Worm (Caenorhabditis elegans) whole organism, midembryonic: ENCODE results near the gene T05E12.9.

Experiments used
- T22C8.4 ChIP-seq: fragments of 200-800 bp; sonication (Bioruptor generic); IDR thresholded peaks from 2 replicates; pipeline ENCODE4 v1.3.6; 2022; ENCODE audit warnings: missing genetic modification characterization, missing compliant biosample characterization
- cog-1 ChIP-seq: sonication (generic microtip); optimal IDR thresholded peaks from 2 replicates; lab custom pipeline; 2016; ENCODE audit warnings: missing genetic modification characterization, missing compliant biosample characterization
- flt-1 ChIP-seq: fragments of 200-800 bp; sonication (Bioruptor generic); IDR thresholded peaks from 2 replicates; pipeline ENCODE4 v1.3.6; 2022; ENCODE audit warnings: missing genetic modification characterization, missing compliant biosample characterization
- klf-2 ChIP-seq: fragments of 200-800 bp; sonication (Bioruptor generic); conservative IDR thresholded peaks from 2 replicates; pipeline ENCODE4 v1.3.6; 2022; ENCODE audit warnings: missing genetic modification reagents, missing genetic modification characterization, missing compliant biosample characterization
- med-1 ChIP-seq: sonication (generic microtip); optimal IDR thresholded peaks from 2 replicates; lab custom pipeline; 2017; ENCODE audit warnings: missing genetic modification characterization, mild to moderate bottlenecking, missing compliant biosample characterization, antibody characterized with exemption, missing genetic modification reagents; ENCODE audit not compliant: insufficient read depth
- ref-1 ChIP-seq: fragments of 200-800 bp; sonication (Bioruptor generic); conservative IDR thresholded peaks from 2 replicates; pipeline ENCODE4 v1.3.6; 2022; ENCODE audit warnings: missing genetic modification reagents, missing genetic modification characterization, missing compliant biosample characterization
- tab-1 ChIP-seq: fragments of 200-800 bp; sonication (Bioruptor generic); IDR thresholded peaks from 2 replicates; pipeline ENCODE4 v1.3.6; 2022; ENCODE audit warnings: missing genetic modification characterization, missing compliant biosample characterization
- ztf-23 ChIP-seq: fragments of 200-800 bp; sonication (Bioruptor generic); IDR thresholded peaks from 2 replicates; pipeline ENCODE4 v1.3.6; 2022; ENCODE audit warnings: missing genetic modification reagents, missing genetic modification characterization, missing compliant biosample characterization
- ztf-29 ChIP-seq: fragments of 200-800 bp; sonication (Bioruptor generic); IDR thresholded peaks from 2 replicates; pipeline ENCODE4 v1.3.6; 2022; ENCODE audit warnings: missing genetic modification reagents, missing genetic modification characterization, missing compliant biosample characterization

T05E12.9 gene

ce11 chrV:17089342-17089741, 6.7 kb upstream of the T05E12.9 start, which contains the start of gene T05E12.6:
TSS of gene T05E12.6 (minus strand) at chrV:17089442.
- TF ChIP-seq ref-1 (GFP tag; lab: Robert Waterston, UW) (no peak), ztf-23 (no peak)

ce11 chrV:17079795-17080194, 2.8 kb downstream of the T05E12.9 start, which contains the start of gene srw-20:
TSS of gene srw-20 (minus strand) at chrV:17079895.
- no peak for TF ChIP-seq ztf-23
- TF ChIP-seq T22C8.4 (GFP tag; lab: Robert Waterston, UW): no peak
- TF ChIP-seq klf-2 (GFP tag; lab: Robert Waterston, UW): no peak
- no peak for TF ChIP-seq ref-1 (GFP tag; lab: Robert Waterston, UW)
- TF ChIP-seq med-1: no peak

ce11 chrV:17077889-17078288, 4.7 kb downstream of the T05E12.9 start, which contains the start of gene T05E12.3:
TSS of gene T05E12.3 (minus strand) at chrV:17077989.
- no peak for TF ChIP-seq T22C8.4 (GFP tag; lab: Robert Waterston, UW)
- no peak for TF ChIP-seq flt-1 (GFP tag; lab: Robert Waterston, UW)
- TF ChIP-seq tab-1: no peak
- no peak for TF ChIP-seq ztf-23
- TF ChIP-seq med-1: no peak
- TF ChIP-seq klf-2 (GFP tag; lab: Robert Waterston, UW): no peak
- TF ChIP-seq cog-1 (tag; lab: Kevin White, UChicago): no peak
- TF ChIP-seq ztf-29: no peak

- TF ChIP-seq ztf-29 (no peak), ztf-23 (no peak), klf-2 (GFP tag; lab: Robert Waterston, UW) (no peak), ref-1 (GFP tag; lab: Robert Waterston, UW) (no peak), T22C8.4 (GFP tag; lab: Robert Waterston, UW) (no peak), flt-1 (GFP tag; lab: Robert Waterston, UW) (no peak)
Measured at ce11 chrV:17075900-17076299, 6.7 kb downstream of the T05E12.9 start, which contains the start of gene str-125. TSS of gene str-125 (minus strand) at chrV:17076000.

- TF ChIP-seq tab-1 (no peak), ztf-29 (no peak), med-1 (no peak), T22C8.4 (GFP tag; lab: Robert Waterston, UW) (no peak), ref-1 (GFP tag; lab: Robert Waterston, UW) (no peak), ztf-23 (no peak), flt-1 (GFP tag; lab: Robert Waterston, UW) (no peak), cog-1 (tag; lab: Kevin White, UChicago) (no peak), klf-2 (GFP tag; lab: Robert Waterston, UW) (no peak)
Measured at ce11 chrV:17071578-17071977, 11.0 kb downstream of the T05E12.9 start, which contains the start of gene srbc-14. TSS of gene srbc-14 (minus strand) at chrV:17071678.

ce11 chrV:17068839-17069238, 13.8 kb downstream of the T05E12.9 start, which contains the start of gene T05E12.8:
TSS of gene T05E12.8 (plus strand) at chrV:17069139.
- TF ChIP-seq ztf-23: no peak
- TF ChIP-seq ref-1 (GFP tag; lab: Robert Waterston, UW): no peak
- TF ChIP-seq med-1: no peak
- TF ChIP-seq flt-1 (GFP tag; lab: Robert Waterston, UW): no peak
- TF ChIP-seq cog-1 (tag; lab: Kevin White, UChicago): no peak

- TF ChIP-seq klf-2 (GFP tag; lab: Robert Waterston, UW) (no peak), ref-1 (GFP tag; lab: Robert Waterston, UW) (no peak), tab-1 (no peak), T22C8.4 (GFP tag; lab: Robert Waterston, UW) (no peak), med-1 (no peak), ztf-23 (no peak)
Measured at ce11 chrV:17066634-17067033, 16.0 kb downstream of the T05E12.9 start.

ce11 chrV:17064676-17065075, 17.9 kb downstream of the T05E12.9 start, which contains the start of gene srh-255:
TSS of gene srh-255 (plus strand) at chrV:17064976.
- TF ChIP-seq cog-1 (tag; lab: Kevin White, UChicago) (no peak), T22C8.4 (GFP tag; lab: Robert Waterston, UW) (no peak), klf-2 (GFP tag; lab: Robert Waterston, UW) (no peak), med-1 (no peak), tab-1 (no peak), ref-1 (GFP tag; lab: Robert Waterston, UW) (no peak)

- TF ChIP-seq med-1 (no peak), tab-1 (no peak), ztf-23 (no peak), T22C8.4 (GFP tag; lab: Robert Waterston, UW) (no peak), cog-1 (tag; lab: Kevin White, UChicago) (no peak), ref-1 (GFP tag; lab: Robert Waterston, UW) (no peak), klf-2 (GFP tag; lab: Robert Waterston, UW) (no peak), flt-1 (GFP tag; lab: Robert Waterston, UW) (no peak), ztf-29 (no peak)
Measured at ce11 chrV:17061585-17061984, 21.0 kb downstream of the T05E12.9 start, which contains the start of gene F28B1.9. TSS of gene F28B1.9 (plus strand) at chrV:17061885.

- TF ChIP-seq flt-1 (GFP tag; lab: Robert Waterston, UW) (no peak), ztf-23 (no peak), klf-2 (GFP tag; lab: Robert Waterston, UW) (no peak), cog-1 (tag; lab: Kevin White, UChicago) (no peak), ref-1 (GFP tag; lab: Robert Waterston, UW) (no peak), med-1 (no peak), tab-1 (no peak), ztf-29 (no peak), T22C8.4 (GFP tag; lab: Robert Waterston, UW) (no peak)
Measured at ce11 chrV:17059987-17060386, 22.6 kb downstream of the T05E12.9 start, which contains the start of gene sri-66. TSS of gene sri-66 (plus strand) at chrV:17060287.

- TF ChIP-seq med-1 (no peak), ztf-23 (no peak), cog-1 (tag; lab: Kevin White, UChicago) (no peak), T22C8.4 (GFP tag; lab: Robert Waterston, UW) (no peak), tab-1 (no peak), flt-1 (GFP tag; lab: Robert Waterston, UW) (no peak), klf-2 (GFP tag; lab: Robert Waterston, UW) (no peak), ztf-29 (no peak)
Measured at ce11 chrV:17044500-17044899, 38.1 kb downstream of the T05E12.9 start, which contains the start of gene F28B1.2. TSS of gene F28B1.2 (plus strand) at chrV:17044800.
